Worm (Caenorhabditis elegans): ENCODE measurements around the gene lig-4.

- no peak for TF ChIP-seq lsy-27 (tag; optimal IDR thresholded peaks at IDR 0.05; ENCODE audit: borderline replicate concordance, insufficient read depth)
- TF ChIP-seq nhr-90 (tag; optimal IDR thresholded peaks at IDR 0.05): no peak
- TF ChIP-seq lin-35 (GFP tag; optimal IDR thresholded peaks at IDR 0.05): no peak
- peak; percentile 28 for TF ChIP-seq tbp1 (GFP tag; optimal IDR thresholded peaks at IDR 0.05)
- no peak for TF ChIP-seq unc-62 (GFP tag; optimal IDR thresholded peaks at IDR 0.05)
- 0 out of 2 replicates have a peak, but pooled peaks have one; percentile 6 for TF ChIP-seq rcor-1 (GFP tag; IDR thresholded peaks at IDR 0.05)
- no peak for TF ChIP-seq ama-1 (optimal IDR thresholded peaks at IDR 0.05)
- peak in 1 of 2 experiments; percentile 11 for TF ChIP-seq ama-1 (GFP tag; optimal IDR thresholded peaks at IDR 0.05)
- TF ChIP-seq fkh-3 (tag; optimal IDR thresholded peaks at IDR 0.05): no peak
- TF ChIP-seq ceh-79 (tag; optimal IDR thresholded peaks at IDR 0.05): no peak
Measured at ce11 chrIII:7495616-7496146, 25.6 kb upstream of the lig-4 start.
